Fruit fly (Drosophila melanogaster) whole organism, wandering third instar larva: Measurements from ENCODE around the gene CG6959.

Experiments
- Abd-B ChIP-seq: fragments of >200 bp; optimal IDR thresholded peaks from 2 replicates; lab custom pipeline; 2017; ENCODE audit warnings: missing biosample characterization, missing genetic modification characterization
- CG32264 ChIP-seq: fragments of 200-800 bp; sonication (Bioruptor generic); optimal IDR thresholded peaks from 2 replicates; lab custom pipeline; 2016; ENCODE audit warnings: missing biosample characterization, missing genetic modification characterization
- CG9705 ChIP-seq: fragments of 200-800 bp; sonication (Bioruptor generic); optimal IDR thresholded peaks from 2 replicates; lab custom pipeline; 2018; ENCODE audit warnings: missing biosample characterization, mild to moderate bottlenecking, missing genetic modification characterization
- CrebA ChIP-seq: fragments of 200-800 bp; sonication (Bioruptor generic); optimal IDR thresholded peaks from 2 replicates; lab custom pipeline; 2016; ENCODE audit warnings: missing biosample characterization, mild to moderate bottlenecking, missing genetic modification characterization, borderline replicate concordance
- Dif ChIP-seq: fragments of 200-275, 200-300 bp; sonication (Bioruptor generic); optimal IDR thresholded peaks from 2 replicates; lab custom pipeline; 2018; ENCODE audit warnings: missing biosample characterization, missing genetic modification characterization; ENCODE audit not compliant: partially characterized antibody
- GATAd ChIP-seq: sonication (Bioruptor generic); optimal IDR thresholded peaks from 2 replicates; lab custom pipeline; 2016; ENCODE audit warnings: missing biosample characterization, missing genetic modification characterization
- HLH106 ChIP-seq: fragments of 200-800 bp; optimal IDR thresholded peaks from 3 replicates; lab custom pipeline; 2019; ENCODE audit warnings: missing biosample characterization, mild to moderate bottlenecking, missing genetic modification characterization, moderate library complexity
- Hnf4 ChIP-seq: fragments of 200-800 bp; sonication (Bioruptor generic); optimal IDR thresholded peaks from 2 replicates; lab custom pipeline; 2016; ENCODE audit warnings: missing biosample characterization, mild to moderate bottlenecking, missing genetic modification characterization
- Jra ChIP-seq: sonication (Bioruptor generic); optimal IDR thresholded peaks from 2 replicates; lab custom pipeline; 2016; ENCODE audit warnings: missing biosample characterization, missing genetic modification characterization
- Mio ChIP-seq: sonication (Bioruptor generic); optimal IDR thresholded peaks from 2 replicates; lab custom pipeline; 2016; ENCODE audit warnings: missing biosample characterization, missing genetic modification characterization
- Myc ChIP-seq: fragments of >200 bp; optimal IDR thresholded peaks from 2 replicates; lab custom pipeline; 2017
- N ChIP-seq: fragments of >200 bp; optimal IDR thresholded peaks from 2 replicates; lab custom pipeline; 2018; ENCODE audit warnings: missing biosample characterization, missing external identifiers, missing genetic modification characterization
- OdsH ChIP-seq: fragments of 200-800 bp; sonication (Bioruptor generic); optimal IDR thresholded peaks from 2 replicates; lab custom pipeline; 2016; ENCODE audit warnings: missing biosample characterization, mild to moderate bottlenecking, missing genetic modification characterization
- Rel ChIP-seq, 2 experiments: fragments of 200-800 bp; sonication (Bioruptor generic) in 1 of 2; optimal IDR thresholded peaks; 2 replicates in 1 of 2; 3 replicates in 1 of 2; lab custom pipeline; 2016 to 2019; ENCODE audit warnings: mild to moderate bottlenecking in 2 of 2, missing biosample characterization in 2 of 2, missing genetic modification characterization in 2 of 2, moderate library complexity in 1 of 2
- Sp1 ChIP-seq: fragments of 200-800 bp; sonication (Bioruptor generic); optimal IDR thresholded peaks from 3 replicates; lab custom pipeline; 2019; ENCODE audit warnings: missing biosample characterization, mild to moderate bottlenecking, missing genetic modification characterization, moderate library complexity
- Vsx2 ChIP-seq: fragments of 200-300, 225-300 bp; sonication (Bioruptor generic); optimal IDR thresholded peaks from 2 replicates; lab custom pipeline; 2018; ENCODE audit warnings: missing biosample characterization, missing genetic modification characterization; ENCODE audit not compliant: partially characterized antibody
- br ChIP-seq: fragments of 200-800 bp; sonication (Bioruptor generic); optimal IDR thresholded peaks from 2 replicates; lab custom pipeline; 2016; ENCODE audit warnings: missing biosample characterization, missing genetic modification characterization
- brk ChIP-seq: fragments of 200-800 bp; sonication (Bioruptor generic); optimal IDR thresholded peaks from 2 replicates; lab custom pipeline; 2016; ENCODE audit warnings: missing biosample characterization, mild to moderate bottlenecking, missing genetic modification characterization
- dl ChIP-seq, 2 experiments: fragments of 175-275, 200-275 bp in 1 of 2; fragments of 200-275 bp in 1 of 2; sonication (Bioruptor generic); optimal IDR thresholded peaks; lab custom pipeline; 2018; ENCODE audit warnings: mild to moderate bottlenecking in 2 of 2, missing biosample characterization in 2 of 2, missing genetic modification characterization in 2 of 2, moderate library complexity in 2 of 2; ENCODE audit not compliant: partially characterized antibody in 2 of 2, insufficient read depth in 1 of 2
- dmrt93B ChIP-seq: fragments of 200-800 bp; sonication (Bioruptor generic); optimal IDR thresholded peaks from 2 replicates; lab custom pipeline; 2018; ENCODE audit warnings: missing biosample characterization, mild to moderate bottlenecking, missing genetic modification characterization
- dsf ChIP-seq: sonication (Bioruptor generic); optimal IDR thresholded peaks from 2 replicates; lab custom pipeline; 2016; ENCODE audit warnings: missing biosample characterization, missing genetic modification characterization, borderline replicate concordance
- ey ChIP-seq: fragments of 200-800 bp; sonication (Bioruptor generic); optimal IDR thresholded peaks from 2 replicates; lab custom pipeline; 2016; ENCODE audit warnings: missing biosample characterization, missing genetic modification characterization
- foxo ChIP-seq, 2 experiments: fragments of 200-800 bp; sonication (Bioruptor generic); optimal IDR thresholded peaks; 2 replicates in 1 of 2; 3 replicates in 1 of 2; lab custom pipeline; 2016 to 2017; ENCODE audit warnings: missing biosample characterization in 2 of 2, missing genetic modification characterization in 2 of 2
- fru ChIP-seq: fragments of 200-800 bp; sonication (Bioruptor generic); optimal IDR thresholded peaks from 3 replicates; lab custom pipeline; 2016; ENCODE audit warnings: missing biosample characterization, mild to moderate bottlenecking, missing genetic modification characterization
- h ChIP-seq: fragments of 200-800 bp; sonication (Bioruptor generic); optimal IDR thresholded peaks from 3 replicates; lab custom pipeline; 2016; ENCODE audit warnings: missing biosample characterization, mild to moderate bottlenecking, missing genetic modification characterization
- lola ChIP-seq: fragments of >200 bp; optimal IDR thresholded peaks from 2 replicates; lab custom pipeline; 2017; ENCODE audit warnings: missing biosample characterization, missing genetic modification characterization
- pan ChIP-seq: fragments of >200 bp; optimal IDR thresholded peaks from 2 replicates; lab custom pipeline; 2017
- psq ChIP-seq: fragments of 200-800 bp; sonication (Bioruptor generic); optimal IDR thresholded peaks from 3 replicates; lab custom pipeline; 2017; ENCODE audit warnings: missing biosample characterization, mild to moderate bottlenecking, missing genetic modification characterization, moderate library complexity
- rgr ChIP-seq: fragments of 200-800 bp; sonication (Bioruptor generic); optimal IDR thresholded peaks from 3 replicates; lab custom pipeline; 2016; ENCODE audit warnings: missing biosample characterization, mild to moderate bottlenecking, missing genetic modification characterization
- sage ChIP-seq: fragments of 200-800 bp; sonication (Bioruptor generic); optimal IDR thresholded peaks from 2 replicates; lab custom pipeline; 2016; ENCODE audit warnings: missing biosample characterization, mild to moderate bottlenecking, missing genetic modification characterization
- tai ChIP-seq: sonication (Bioruptor generic); optimal IDR thresholded peaks from 2 replicates; lab custom pipeline; 2016; ENCODE audit warnings: missing biosample characterization, missing genetic modification characterization
- usp ChIP-seq: fragments of >200 bp; optimal IDR thresholded peaks from 2 replicates; lab custom pipeline; 2017; ENCODE audit warnings: missing biosample characterization, missing genetic modification characterization
- woc ChIP-seq: sonication (Bioruptor generic); optimal IDR thresholded peaks from 2 replicates; lab custom pipeline; 2016; ENCODE audit warnings: missing biosample characterization, mild to moderate bottlenecking, missing genetic modification characterization

CG6959 gene

dm6 chr3R:11868562-11868961, 698 bp downstream of the CG6959 start:
- TF ChIP-seq fru: peak; percentile 50
- TF ChIP-seq Dif (GFP tag; lab: Kevin White, UChicago): peak; percentile 61
- TF ChIP-seq dl (GFP tag; optimal IDR thresholded peaks at IDR 0.05; lab: Kevin White, UChicago; ENCODE audit: insufficient read depth in 1 of 2, partially characterized antibody in 2 of 2): peak in 1 of 2 experiments; percentile 22
- no peak for TF ChIP-seq Myc (lab: Kevin White, UChicago)
- peak; percentile 9 for TF ChIP-seq N (GFP tag; lab: Kevin White, UChicago)
- TF ChIP-seq Rel (GFP tag; optimal IDR thresholded peaks at IDR 0.05; lab: Kevin White, UChicago): peak; percentile 32
- TF ChIP-seq Rel (tag; optimal IDR thresholded peaks at IDR 0.05; lab: Kevin White, UChicago): no peak
- no peak for TF ChIP-seq Jra (GFP tag; lab: Kevin White, UChicago)
- peak; percentile 14 for TF ChIP-seq Vsx2

DNA sequence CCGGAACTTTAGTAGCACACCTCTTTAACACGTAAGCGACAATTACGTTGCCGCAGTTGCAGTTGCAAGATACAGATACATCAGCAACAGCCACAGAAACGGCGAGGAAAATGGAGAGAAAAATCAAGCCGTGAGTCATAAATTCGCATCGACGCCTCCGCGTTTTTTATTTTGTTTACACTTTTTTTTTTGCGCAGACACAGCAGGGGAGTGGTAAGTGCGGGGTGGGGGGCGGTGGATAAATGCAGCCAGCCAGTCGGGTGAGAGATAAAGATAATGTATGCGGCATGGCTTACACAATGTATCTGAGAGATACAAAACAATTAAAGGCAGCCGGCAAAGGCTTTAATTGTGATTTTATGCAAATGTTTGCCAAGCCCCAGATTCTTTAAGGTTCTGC, 4.1 kb downstream of the CG6959 start:
- TF ChIP-seq CG9705 (GFP tag; lab: Kevin White, UChicago): no peak
- TF ChIP-seq CG32264 (GFP tag; lab: Kevin White, UChicago): no peak
- no peak for TF ChIP-seq lola (GFP tag; lab: Kevin White, UChicago)
- no peak for TF ChIP-seq foxo (GFP tag; optimal IDR thresholded peaks at IDR 0.05; lab: Kevin White, UChicago)
- TF ChIP-seq Vsx2: no peak
- TF ChIP-seq psq (GFP tag; lab: Kevin White, UChicago): no peak
- no peak for TF ChIP-seq HLH106 (tag; lab: Kevin White, UChicago)

- no peak for TF ChIP-seq dsf (GFP tag; lab: Kevin White, UChicago)
- TF ChIP-seq ey (GFP tag; lab: Kevin White, UChicago): peak; percentile 67
- peak; percentile 24 for TF ChIP-seq Vsx2
- TF ChIP-seq psq (GFP tag; lab: Kevin White, UChicago): peak; percentile 69
- peak; percentile 48 for TF ChIP-seq br
- TF ChIP-seq Mio (GFP tag; lab: Kevin White, UChicago): no peak
- peak; percentile 97 for TF ChIP-seq woc (GFP tag; lab: Kevin White, UChicago)
- TF ChIP-seq dmrt93B: peak; percentile 34
- TF ChIP-seq pan (lab: Kevin White, UChicago): peak; percentile 10
- TF ChIP-seq fru: peak; percentile 71
- TF ChIP-seq CrebA (GFP tag; lab: Kevin White, UChicago): no peak
- TF ChIP-seq foxo (GFP tag; optimal IDR thresholded peaks at IDR 0.05; lab: Kevin White, UChicago): peak in 1 of 2 experiments; percentile 61
- peak; percentile 59 for TF ChIP-seq Dif (GFP tag; lab: Kevin White, UChicago)
- no peak for TF ChIP-seq usp (GFP tag; lab: Kevin White, UChicago)
- TF ChIP-seq Sp1: peak; percentile 23
- TF ChIP-seq lola (GFP tag; lab: Kevin White, UChicago): no peak
- TF ChIP-seq tai (GFP tag; lab: Kevin White, UChicago): no peak
- TF ChIP-seq HLH106 (tag; lab: Kevin White, UChicago): peak; percentile 57
- TF ChIP-seq Jra (GFP tag; lab: Kevin White, UChicago): no peak
- peak; percentile 60 for TF ChIP-seq h (GFP tag; lab: Kevin White, UChicago)
- no peak for TF ChIP-seq brk (GFP tag; lab: Kevin White, UChicago)
- peak; percentile 51 for TF ChIP-seq Hnf4 (GFP tag; lab: Kevin White, UChicago)
- peak; percentile 49 for TF ChIP-seq OdsH (GFP tag; lab: Kevin White, UChicago)
- TF ChIP-seq rgr (GFP tag; lab: Kevin White, UChicago): peak; percentile 42
Measured at dm6 chr3R:11859534-11860254, 9.6 kb downstream of the CG6959 start.

DNA sequence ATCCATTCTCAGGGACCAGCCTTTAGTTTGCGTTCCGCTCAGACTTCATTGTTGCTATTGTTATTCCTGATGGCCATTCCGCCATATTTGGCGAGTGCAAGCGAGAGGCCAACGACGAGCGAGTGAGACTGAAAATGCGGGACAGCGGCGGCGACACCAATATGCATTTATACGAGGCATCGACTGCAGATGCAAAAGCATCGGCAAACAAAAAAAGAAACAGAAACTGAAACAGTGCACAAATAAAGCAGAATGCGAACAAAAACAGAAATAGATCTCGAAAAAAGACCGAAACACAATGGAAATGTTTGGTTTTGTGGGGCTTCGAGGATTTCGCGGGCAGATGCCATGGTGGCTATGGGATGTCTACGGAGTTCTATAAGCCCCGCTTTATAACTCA, 10.2 kb downstream of the CG6959 start:
- TF ChIP-seq GATAd (GFP tag; lab: Kevin White, UChicago) (no peak), Dif (GFP tag; lab: Kevin White, UChicago) (no peak), dsf (GFP tag; lab: Kevin White, UChicago) (no peak), sage (GFP tag; lab: Kevin White, UChicago) (no peak), Abd-B (GFP tag; lab: Kevin White, UChicago) (no peak), psq (GFP tag; lab: Kevin White, UChicago) (peak; percentile 77), Jra (GFP tag; lab: Kevin White, UChicago) (no peak)
